Fruit fly (Drosophila melanogaster): ENCODE measurements around the gene Drs.

- TF ChIP-seq psq (optimal IDR thresholded peaks at IDR 0.05) (no peak), CG8478 (optimal IDR thresholded peaks at IDR 0.05) (no peak), pan (optimal IDR thresholded peaks at IDR 0.05) (no peak)
These were observed 43.1 kb upstream of the Drs start, which contains the start of gene Gtpx for dm6 chr3L:3325925-3326903.
